Worm (Caenorhabditis elegans) whole organism, L4/young adult: ENCODE data around the gene F35G12.7.

Experiments
- W03F9.2 ChIP-seq: fragments of 150-350 bp; optimal IDR thresholded peaks from 2 replicates; lab custom pipeline; 2014; ENCODE audit warnings: missing biosample characterization, missing genetic modification characterization
- dao-5 ChIP-seq: sonication (generic microtip); optimal IDR thresholded peaks from 2 replicates; lab custom pipeline; 2016; ENCODE audit warnings: missing genotype, missing genetic modification characterization, moderate library complexity, missing compliant biosample characterization
- him-1 ChIP-seq: sonication (generic microtip); optimal IDR thresholded peaks from 2 replicates; lab custom pipeline; 2016; ENCODE audit warnings: missing genotype, missing genetic modification reagents, missing genetic modification characterization, missing compliant biosample characterization

- TF ChIP-seq him-1 (tag; lab: Kevin White, UChicago) (no peak), dao-5 (no peak), W03F9.2 (no peak)
Measured at ce11 chrIII:4616071-4616571, 29.0 kb upstream of the F35G12.7 start, which contains the start of gene lips-3.
